Worm (Caenorhabditis elegans) whole organism, early embryonic: ENCODE measurements around the gene tmed-10.

Source experiments
- ama-1 ChIP-seq: fragments of 150-350 bp; optimal IDR thresholded peaks from 2 replicates; lab custom pipeline; 2014
- ceh-36 ChIP-seq: sonication (generic microtip); optimal IDR thresholded peaks from 2 replicates; lab custom pipeline; 2016; ENCODE audit warnings: missing genetic modification characterization, inconsistent platforms, missing compliant biosample characterization
- tbx-11 ChIP-seq: fragments of 200-800 bp; sonication (Bioruptor generic); IDR thresholded peaks from 2 replicates; pipeline ENCODE4 v1.3.6; 2022; ENCODE audit warnings: missing genetic modification characterization, missing compliant biosample characterization

ce11 chrV:11336877-11337276 is 10.1 kb upstream of the tmed-10 start:
- TF ChIP-seq tbx-11 (no peak), ama-1 (lab: Kevin White, UChicago) (no peak), ceh-36 (no peak)
